Worm (Caenorhabditis elegans) whole organism, early embryonic: ENCODE data around the gene Y43F8B.13.

ENCODE experiments used
- B0310.2 ChIP-seq: sonication (generic microtip); optimal IDR thresholded peaks from 2 replicates; lab custom pipeline; 2016; ENCODE audit warnings: mild to moderate bottlenecking, missing genetic modification characterization, missing compliant biosample characterization
- F13C5.2 ChIP-seq: sonication (generic microtip); optimal IDR thresholded peaks from 2 replicates; lab custom pipeline; 2017; ENCODE audit warnings: mild to moderate bottlenecking, missing genetic modification characterization, inconsistent platforms, missing compliant biosample characterization
- aly-1 ChIP-seq: sonication (generic microtip); optimal IDR thresholded peaks from 2 replicates; lab custom pipeline; 2016; ENCODE audit warnings: missing genetic modification characterization, missing compliant biosample characterization
- ama-1 ChIP-seq: fragments of 150-350 bp; optimal IDR thresholded peaks from 2 replicates; lab custom pipeline; 2014
- ceh-36 ChIP-seq: sonication (generic microtip); optimal IDR thresholded peaks from 2 replicates; lab custom pipeline; 2016; ENCODE audit warnings: missing genetic modification characterization, inconsistent platforms, missing compliant biosample characterization
- ets-7 ChIP-seq: sonication (generic microtip); optimal IDR thresholded peaks from 2 replicates; lab custom pipeline; 2016; ENCODE audit warnings: missing genotype, missing genetic modification characterization, missing compliant biosample characterization
- flt-1 ChIP-seq: fragments of 200-800 bp; sonication (Bioruptor generic); IDR thresholded peaks from 2 replicates; pipeline ENCODE4 v1.3.6; 2022; ENCODE audit warnings: missing genetic modification characterization, missing compliant biosample characterization
- hmbx-1 ChIP-seq: sonication (generic microtip); optimal IDR thresholded peaks from 2 replicates; lab custom pipeline; 2016; ENCODE audit warnings: mild to moderate bottlenecking, missing genetic modification characterization, missing compliant biosample characterization
- scrt-1 ChIP-seq: fragments of 200-800 bp; sonication (Bioruptor generic); IDR thresholded peaks from 2 replicates; pipeline ENCODE4 v1.3.6; 2022; ENCODE audit warnings: missing genetic modification characterization, missing compliant biosample characterization
- tbx-11 ChIP-seq: fragments of 200-800 bp; sonication (Bioruptor generic); IDR thresholded peaks from 2 replicates; pipeline ENCODE4 v1.3.6; 2022; ENCODE audit warnings: missing genetic modification characterization, missing compliant biosample characterization
- tbx-37 ChIP-seq: fragments of 200-800 bp; sonication (Bioruptor generic); conservative IDR thresholded peaks from 2 replicates; pipeline ENCODE4 v1.3.6; 2022; ENCODE audit warnings: missing genetic modification reagents, missing genetic modification characterization, missing compliant biosample characterization

DNA sequence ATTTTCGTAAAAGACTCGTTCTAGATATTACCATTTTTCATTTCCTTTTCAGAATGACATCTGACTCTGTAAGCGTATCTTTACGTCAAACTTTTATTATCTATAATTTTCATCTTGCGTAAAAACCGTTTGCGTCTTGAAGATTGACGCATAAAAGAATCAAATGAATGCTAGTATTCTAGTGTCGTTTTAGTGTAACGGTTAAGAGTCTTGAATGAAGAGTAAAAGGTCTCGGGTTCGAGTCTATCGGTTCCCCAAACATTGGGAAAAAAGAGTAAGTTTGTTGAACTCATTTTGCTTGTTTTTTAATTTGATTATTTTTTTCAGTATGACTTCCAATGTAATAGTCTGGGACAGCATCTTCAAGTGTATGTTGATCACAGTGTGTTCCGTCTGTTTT, 28.8 kb downstream of the Y43F8B.13 start, which contains the start of gene Y43F8B.17:
- TF ChIP-seq aly-1 (tag; lab: Kevin White, UChicago) (no peak), hmbx-1 (tag; lab: Kevin White, UChicago) (no peak), ama-1 (lab: Kevin White, UChicago) (no peak), scrt-1 (no peak), tbx-11 (GFP tag; lab: Robert Waterston, UW) (no peak), flt-1 (GFP tag; lab: Robert Waterston, UW) (no peak), ceh-36 (tag; lab: Kevin White, UChicago) (no peak), ets-7 (tag; lab: Kevin White, UChicago) (no peak), F13C5.2 (tag; lab: Kevin White, UChicago) (no peak), B0310.2 (tag; lab: Kevin White, UChicago) (no peak), tbx-37 (GFP tag; lab: Robert Waterston, UW) (no peak)
